Fruit fly (Drosophila melanogaster) whole organism, adult: ENCODE data around the gene hop.

ENCODE experiments used
- CG11617 ChIP-seq: fragments of 200-800 bp; sonication (Bioruptor generic); optimal IDR thresholded peaks from 2 replicates; lab custom pipeline; 2017; ENCODE audit warnings: mild to moderate bottlenecking, missing biosample characterization, missing genetic modification reagents, missing genetic modification characterization
- CG14711 ChIP-seq: fragments of 200-800 bp; sonication (Bioruptor generic); optimal IDR thresholded peaks from 2 replicates; lab custom pipeline; 2018; ENCODE audit warnings: missing biosample characterization, mild to moderate bottlenecking, missing genetic modification characterization, moderate library complexity
- CG33017 ChIP-seq: fragments of 200-800 bp; sonication (Bioruptor generic); optimal IDR thresholded peaks from 2 replicates; lab custom pipeline; 2018; ENCODE audit warnings: missing biosample characterization, mild to moderate bottlenecking, missing genetic modification characterization, moderate library complexity
- cic ChIP-seq: fragments of 200-800 bp; sonication (Bioruptor generic); optimal IDR thresholded peaks from 2 replicates; lab custom pipeline; 2017; ENCODE audit warnings: missing biosample characterization, mild to moderate bottlenecking, missing genetic modification characterization, moderate library complexity
- tj ChIP-seq: fragments of 200-800 bp; sonication (Bioruptor generic); optimal IDR thresholded peaks from 3 replicates; lab custom pipeline; 2017; ENCODE audit warnings: missing biosample characterization, mild to moderate bottlenecking, missing genetic modification characterization, moderate library complexity

DNA sequence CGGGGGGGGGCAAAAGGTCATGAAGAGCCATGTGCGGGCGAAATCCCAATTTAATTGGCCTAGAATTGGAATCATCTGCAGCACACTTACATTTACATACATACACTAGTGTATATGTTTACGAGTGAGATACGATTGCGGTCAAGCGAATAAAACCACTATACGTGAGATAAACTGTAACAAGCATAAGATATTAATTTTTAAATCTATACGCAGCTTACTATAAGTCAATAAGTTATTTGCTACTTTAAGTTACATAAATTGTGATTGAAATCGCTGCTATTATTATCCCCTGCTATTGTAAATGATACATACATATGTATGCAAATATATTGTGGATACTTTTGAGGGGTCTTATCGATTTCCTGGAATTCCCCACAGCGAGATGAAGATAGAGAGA, 11.2 kb upstream of the hop start:
- TF ChIP-seq tj (no peak), CG14711 (tag; lab: Kevin White, UChicago) (peak; percentile 60), CG33017 (tag; lab: Kevin White, UChicago) (peak; percentile 28), CG11617 (GFP tag; lab: Kevin White, UChicago) (no peak), cic (no peak)
